Fruit fly (Drosophila melanogaster): ENCODE measurements around the gene rols.

DNA sequence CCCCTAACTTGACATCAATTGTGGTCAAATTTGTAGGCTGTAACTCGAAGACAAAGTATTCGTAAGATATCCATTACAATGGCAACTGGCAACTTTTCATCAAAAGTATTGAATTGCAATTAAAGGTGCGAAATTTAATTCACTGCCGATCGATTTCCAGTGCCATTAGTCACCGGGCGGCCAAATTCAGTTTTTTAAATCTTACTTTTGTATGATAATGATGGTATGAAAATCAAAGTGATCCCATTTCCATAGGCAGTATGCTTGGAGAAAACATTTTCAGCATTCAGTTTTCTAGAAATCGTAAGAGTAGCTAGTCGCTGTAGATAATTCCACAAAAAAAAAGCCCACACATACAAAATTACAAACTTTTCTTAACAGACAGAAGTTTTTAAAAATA, 20.4 kb downstream of the rols start, which contains the start of gene CG43638:
- TF ChIP-seq CG6276 (GFP tag; optimal IDR thresholded peaks at IDR 0.05), result no peak
- no peak for TF ChIP-seq svp (GFP tag)
- no peak for TF ChIP-seq CG11902 (GFP tag; optimal IDR thresholded peaks at IDR 0.05)

Measured in whole organism, prepupa.